Worm (Caenorhabditis elegans) whole organism, L1 larva: ENCODE data around the gene F33E11.3.

Experiments
- egl-27 ChIP-seq, 2 experiments: fragments of 150-350 bp in 1 of 2; sonication (generic microtip); optimal IDR thresholded peaks; 3 replicates each; lab custom pipeline; 2017 to 2018; ENCODE audit warnings: missing biosample characterization in 2 of 2, missing genetic modification characterization in 2 of 2, missing genetic modification reagents in 2 of 2
- elt-2 ChIP-seq: sonication (generic microtip); optimal IDR thresholded peaks from 2 replicates; lab custom pipeline; 2016; ENCODE audit warnings: missing genetic modification characterization, mild to moderate bottlenecking, inconsistent platforms, missing compliant biosample characterization, missing genetic modification reagents
- elt-3 ChIP-seq, 6 experiments: fragments of 150-350 bp in 1 of 6; sonication (generic microtip); optimal IDR thresholded peaks; 2 replicates each; lab custom pipeline; 2017 to 2018; ENCODE audit warnings: missing biosample characterization in 6 of 6, missing genetic modification characterization in 6 of 6, inconsistent platforms in 1 of 6
- ets-5 ChIP-seq: fragments of 200-800 bp; sonication (Bioruptor generic); IDR thresholded peaks from 2 replicates; pipeline ENCODE4 v1.3.6; 2022; ENCODE audit warnings: missing genetic modification characterization, missing compliant biosample characterization
- fkh-8 ChIP-seq: sonication (generic microtip); optimal IDR thresholded peaks from 2 replicates; lab custom pipeline; 2016; ENCODE audit warnings: mild to moderate bottlenecking, missing genetic modification characterization, missing compliant biosample characterization
- ztf-4 ChIP-seq: fragments of 150-350 bp; optimal IDR thresholded peaks from 2 replicates; lab custom pipeline; 2014; ENCODE audit warnings: missing biosample characterization, missing genetic modification characterization

- no peak for TF ChIP-seq elt-2 (tag; lab: Kevin White, UChicago)
- no peak for TF ChIP-seq fkh-8 (tag; lab: Kevin White, UChicago)
- no peak for TF ChIP-seq egl-27 (tag; optimal IDR thresholded peaks at IDR 0.05; lab: Kevin White, UChicago)
- TF ChIP-seq elt-3 (tag; optimal IDR thresholded peaks at IDR 0.05; lab: Kevin White, UChicago) = no peak
- TF ChIP-seq ets-5 (GFP tag; lab: Robert Waterston, UW) = no peak
- no peak for TF ChIP-seq ztf-4 (tag; lab: Kevin White, UChicago)
These were observed 8.7 kb downstream of the F33E11.3 start for ce11 chrV:295802-296201.
